Worm (Caenorhabditis elegans) whole organism, L4 larva: ENCODE measurements around the gene R102.6.
A peak's percentile ranks its signal among the peaks of the same experiment; 100 is the strongest.

Source experiments
- F26F4.8 ChIP-seq: fragments of 200-800 bp; sonication (Bioruptor generic); conservative IDR thresholded peaks from 2 replicates; pipeline ENCODE4 v1.3.6; 2022; ENCODE audit warnings: missing genetic modification characterization, missing compliant biosample characterization
- F37D6.2 ChIP-seq: sonication (generic microtip); optimal IDR thresholded peaks from 2 replicates; lab custom pipeline; 2016; ENCODE audit warnings: mild to moderate bottlenecking, missing genetic modification characterization, missing compliant biosample characterization
- F44E2.7 ChIP-seq: fragments of 200-800 bp; sonication (Bioruptor generic); IDR thresholded peaks from 2 replicates; pipeline ENCODE4 v2.1.2; 2022; ENCODE audit warnings: missing genetic modification characterization, missing compliant biosample characterization
- F49E8.2 ChIP-seq: sonication (generic microtip); optimal IDR thresholded peaks from 2 replicates; lab custom pipeline; 2016; ENCODE audit warnings: missing compliant biosample characterization, mild to moderate bottlenecking, missing genetic modification characterization, borderline replicate concordance
- T20F7.1 ChIP-seq: fragments of 200-800 bp; sonication (Bioruptor generic); optimal IDR thresholded peaks from 2 replicates; lab custom pipeline; 2018; ENCODE audit warnings: mild to moderate bottlenecking, missing genetic modification characterization, missing compliant biosample characterization
- T26A8.4 ChIP-seq: fragments of 200-800 bp; sonication (Bioruptor generic); IDR thresholded peaks from 2 replicates; pipeline ENCODE4 v1.3.6; 2022; ENCODE audit warnings: missing genetic modification characterization, missing compliant biosample characterization
- Y105C5A.15 ChIP-seq: fragments of 200-800 bp; sonication (Bioruptor generic); IDR thresholded peaks from 2 replicates; pipeline ENCODE4 v1.3.6; 2022; ENCODE audit warnings: missing genetic modification characterization, missing compliant biosample characterization
- aha-1 ChIP-seq: fragments of 150-350 bp; peaks from one replicate; lab custom pipeline; 2014; ENCODE audit warnings: missing biosample characterization, missing genetic modification characterization
- aly-2 ChIP-seq: sonication (generic microtip); optimal IDR thresholded peaks from 2 replicates; lab custom pipeline; 2018; ENCODE audit warnings: missing biosample characterization, missing genetic modification characterization
- arid-1 ChIP-seq: fragments of 200-800 bp; sonication (Bioruptor generic); conservative IDR thresholded peaks from 2 replicates; pipeline ENCODE4 v1.3.6; 2022; ENCODE audit warnings: missing genetic modification reagents, missing genetic modification characterization, missing compliant biosample characterization
- ceh-28 ChIP-seq: fragments of 150-350 bp; optimal IDR thresholded peaks from 2 replicates; lab custom pipeline; 2014; ENCODE audit warnings: missing biosample characterization, missing genetic modification reagents, missing genetic modification characterization
- ceh-32 ChIP-seq: sonication (generic microtip); optimal IDR thresholded peaks from 2 replicates; lab custom pipeline; 2016; ENCODE audit warnings: mild to moderate bottlenecking, missing genetic modification characterization, missing compliant biosample characterization; ENCODE audit not compliant: poor library complexity
- ceh-44 ChIP-seq: fragments of 200-800 bp; sonication (Bioruptor generic); IDR thresholded peaks from 2 replicates; pipeline ENCODE4 v1.3.6; 2022; ENCODE audit warnings: missing genetic modification reagents, missing genetic modification characterization, missing compliant biosample characterization
- cey-2 ChIP-seq: sonication (generic microtip); optimal IDR thresholded peaks from 3 replicates; lab custom pipeline; 2017; ENCODE audit warnings: missing genetic modification characterization, mild to moderate bottlenecking, missing compliant biosample characterization, antibody characterized with exemption, borderline replicate concordance; ENCODE audit not compliant: insufficient read depth
- daf-12 ChIP-seq: fragments of 150-350 bp; optimal IDR thresholded peaks from 2 replicates; lab custom pipeline; 2014; ENCODE audit warnings: missing biosample characterization, missing genetic modification reagents, missing genetic modification characterization
- daf-16 ChIP-seq, 3 experiments: sonication (generic microtip); optimal IDR thresholded peaks; 2 replicates each; lab custom pipeline; 2016 to 2017; ENCODE audit warnings: missing genetic modification characterization in 3 of 3, missing genetic modification reagents in 3 of 3, mild to moderate bottlenecking in 2 of 3, missing compliant biosample characterization in 2 of 3, missing biosample characterization in 1 of 3, moderate library complexity in 1 of 3
- daf-19 ChIP-seq: fragments of 200-800 bp; sonication (Bioruptor generic); conservative IDR thresholded peaks from 2 replicates; pipeline ENCODE4 v1.3.6; 2022; ENCODE audit warnings: missing genetic modification characterization, missing compliant biosample characterization
- daf-8 ChIP-seq: fragments of 200-800 bp; sonication (Bioruptor generic); IDR thresholded peaks from 2 replicates; pipeline ENCODE4 v1.3.6; 2022; ENCODE audit warnings: missing genetic modification characterization, missing compliant biosample characterization
- dmd-6 ChIP-seq: fragments of 200-800 bp; sonication (Bioruptor generic); IDR thresholded peaks from 2 replicates; pipeline ENCODE4 v1.3.6; 2022; ENCODE audit warnings: missing genetic modification reagents, missing genetic modification characterization, missing compliant biosample characterization
- dmd-8 ChIP-seq: fragments of 200-800 bp; sonication (Bioruptor generic); IDR thresholded peaks from 2 replicates; pipeline ENCODE4 v1.3.6; 2022; ENCODE audit warnings: missing genetic modification characterization, missing compliant biosample characterization
- dve-1 ChIP-seq: sonication (generic microtip); optimal IDR thresholded peaks from 2 replicates; lab custom pipeline; 2017; ENCODE audit warnings: antibody characterized with exemption, mild to moderate bottlenecking, missing genetic modification characterization, missing compliant biosample characterization; ENCODE audit not compliant: insufficient read depth
- fos-1 ChIP-seq: fragments of 150-350 bp; optimal IDR thresholded peaks from 2 replicates; lab custom pipeline; 2014; ENCODE audit warnings: missing biosample characterization, missing genetic modification characterization
- gei-8 ChIP-seq: fragments of 200-800 bp; sonication (Bioruptor generic); optimal IDR thresholded peaks from 2 replicates; lab custom pipeline; 2018; ENCODE audit warnings: mild to moderate bottlenecking, missing genetic modification characterization, missing compliant biosample characterization
- hlh-30 ChIP-seq: sonication (generic microtip); optimal IDR thresholded peaks from 2 replicates; lab custom pipeline; 2017; ENCODE audit warnings: antibody characterized with exemption, mild to moderate bottlenecking, missing genetic modification characterization, missing compliant biosample characterization; ENCODE audit not compliant: insufficient read depth
- lim-7 ChIP-seq: fragments of 200-800 bp; sonication (Bioruptor generic); IDR thresholded peaks from 2 replicates; pipeline ENCODE4 v1.3.6; 2022; ENCODE audit warnings: missing genetic modification characterization, missing compliant biosample characterization
- lin-1 ChIP-seq: fragments of 200-800 bp; sonication (Bioruptor generic); IDR thresholded peaks from 2 replicates; pipeline ENCODE4 v1.3.6; 2022; ENCODE audit warnings: missing genetic modification reagents, missing genetic modification characterization, missing compliant biosample characterization
- lin-13 ChIP-seq: fragments of 150-350 bp; optimal IDR thresholded peaks from 2 replicates; lab custom pipeline; 2014; ENCODE audit warnings: missing biosample characterization, missing genetic modification reagents, missing genetic modification characterization
- lin-15B ChIP-seq: fragments of 150-350 bp; sonication (generic microtip); optimal IDR thresholded peaks from 3 replicates; lab custom pipeline; 2014; ENCODE audit warnings: missing biosample characterization, missing genetic modification characterization
- lir-3 ChIP-seq: sonication (generic microtip); optimal IDR thresholded peaks from 2 replicates; lab custom pipeline; 2016; ENCODE audit warnings: mild to moderate bottlenecking, missing genetic modification characterization, missing compliant biosample characterization
- madf-9 ChIP-seq: fragments of 200-800 bp; sonication (Bioruptor generic); conservative IDR thresholded peaks from 2 replicates; pipeline ENCODE4 v1.3.6; 2022; ENCODE audit warnings: missing genetic modification reagents, missing genetic modification characterization, missing compliant biosample characterization
- nhr-10 ChIP-seq: fragments of 150-350 bp; optimal IDR thresholded peaks from 2 replicates; lab custom pipeline; 2014; ENCODE audit warnings: missing biosample characterization, missing genetic modification characterization
- nhr-42 ChIP-seq: fragments of 200-800 bp; sonication (Bioruptor generic); IDR thresholded peaks from 2 replicates; pipeline ENCODE4 v1.3.6; 2022; ENCODE audit warnings: missing genetic modification characterization, missing compliant biosample characterization
- nhr-6 ChIP-seq: fragments of 150-350 bp; optimal IDR thresholded peaks from 2 replicates; lab custom pipeline; 2014; ENCODE audit warnings: missing biosample characterization, missing genetic modification characterization
- pha-4 ChIP-seq, 2 experiments: fragments of 150-350 bp in 1 of 2; fragments of 200-800 bp in 1 of 2; sonication (Bioruptor generic) in 1 of 2; IDR thresholded peaks in 1 of 2; optimal IDR thresholded peaks in 1 of 2; 2 replicates each; pipeline versions ENCODE4 v1.3.6 to Lab custom; 2014 to 2022; ENCODE audit warnings: missing genetic modification characterization in 2 of 2, missing genetic modification reagents in 2 of 2, missing biosample characterization in 1 of 2, missing compliant biosample characterization in 1 of 2
- pqm-1 ChIP-seq: sonication (generic microtip); optimal IDR thresholded peaks from 2 replicates; lab custom pipeline; 2017; ENCODE audit warnings: missing biosample characterization, missing genetic modification characterization
- sdz-12 ChIP-seq: fragments of 200-800 bp; sonication (Bioruptor generic); optimal IDR thresholded peaks from 2 replicates; lab custom pipeline; 2018; ENCODE audit warnings: mild to moderate bottlenecking, missing genetic modification characterization, missing compliant biosample characterization
- set-16 ChIP-seq: fragments of 200-800 bp; sonication (Bioruptor generic); IDR thresholded peaks from 2 replicates; pipeline ENCODE4 v1.3.6; 2022; ENCODE audit warnings: missing genetic modification reagents, missing genetic modification characterization, missing compliant biosample characterization
- unc-39 ChIP-seq: sonication (generic microtip); optimal IDR thresholded peaks from 2 replicates; lab custom pipeline; 2017; ENCODE audit warnings: missing biosample characterization, missing genetic modification characterization
- unc-62 ChIP-seq, 3 experiments: fragments of 150-350 bp in 1 of 3; sonication (generic microtip); optimal IDR thresholded peaks in 2 of 3; peaks in 1 of 3; 1 replicate in 1 of 3; 2 replicates in 2 of 3; lab custom pipeline; 2014 to 2017; ENCODE audit warnings: missing biosample characterization in 3 of 3, missing genetic modification characterization in 3 of 3, missing genetic modification reagents in 3 of 3, missing genotype in 1 of 3
- zag-1 ChIP-seq: fragments of 150-350 bp; optimal IDR thresholded peaks from 2 replicates; lab custom pipeline; 2014; ENCODE audit warnings: missing biosample characterization, missing genetic modification characterization
- zip-11 ChIP-seq: fragments of 200-800 bp; sonication (Bioruptor generic); IDR thresholded peaks from 2 replicates; pipeline ENCODE4 v1.3.6; 2022; ENCODE audit warnings: missing genetic modification characterization, missing compliant biosample characterization

Gene R102.6

DNA sequence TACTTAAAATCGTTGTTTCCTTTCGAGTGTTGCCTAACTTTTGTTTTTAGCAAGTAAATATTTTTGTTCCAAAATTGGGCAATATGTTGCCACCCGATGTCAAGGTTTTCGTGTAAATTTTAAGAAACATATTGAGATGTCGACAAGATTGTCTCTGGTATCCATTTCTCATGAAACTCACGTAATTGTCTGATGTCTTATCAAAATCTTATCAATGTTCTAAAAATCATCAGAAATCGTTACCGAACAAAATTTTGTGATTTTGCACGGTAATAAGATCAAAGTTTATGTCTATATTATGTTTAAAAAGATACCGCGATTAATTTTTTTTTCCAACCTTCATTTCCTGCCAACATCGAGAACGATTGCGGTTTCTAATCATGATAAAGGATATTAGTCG lies 7.0 kb downstream of the R102.6 start:
- TF ChIP-seq T20F7.1 (GFP tag; lab: Kevin White, UChicago) (peak; percentile 51), F49E8.2 (tag; lab: Kevin White, UChicago) (no peak), daf-12 (tag; lab: Kevin White, UChicago) (no peak), zip-11 (GFP tag; lab: Robert Waterston, UW) (no peak), daf-19 (GFP tag; lab: Robert Waterston, UW) (no peak), dmd-6 (peak; percentile 20; the same call in 1 of the 2 replicates), madf-9 (no peak), fos-1 (tag; lab: Kevin White, UChicago) (no peak), pha-4 (GFP tag; IDR thresholded peaks at IDR 0.05; lab: Robert Waterston, UW) (no peak), pha-4 (tag; optimal IDR thresholded peaks at IDR 0.05; lab: Kevin White, UChicago) (no peak), dve-1 (tag; lab: Kevin White, UChicago) (peak; percentile 18), F26F4.8 (GFP tag; lab: Robert Waterston, UW) (no peak), aha-1 (tag; lab: Kevin White, UChicago) (peak; percentile 86), lin-15B (tag; lab: Kevin White, UChicago) (no peak), arid-1 (GFP tag; lab: Robert Waterston, UW) (no peak), zag-1 (tag; lab: Kevin White, UChicago) (no peak), unc-39 (tag; lab: Kevin White, UChicago) (no peak), lin-1 (GFP tag; lab: Robert Waterston, UW) (no peak), unc-62 (GFP tag; optimal IDR thresholded peaks at IDR 0.05 in 1 of 2; lab: Kevin White, UChicago) (no peak), unc-62 (tag; optimal IDR thresholded peaks at IDR 0.05; lab: Kevin White, UChicago) (no peak), daf-8 (GFP tag; lab: Robert Waterston, UW) (no peak), cey-2 (tag; lab: Kevin White, UChicago) (no peak)

DNA sequence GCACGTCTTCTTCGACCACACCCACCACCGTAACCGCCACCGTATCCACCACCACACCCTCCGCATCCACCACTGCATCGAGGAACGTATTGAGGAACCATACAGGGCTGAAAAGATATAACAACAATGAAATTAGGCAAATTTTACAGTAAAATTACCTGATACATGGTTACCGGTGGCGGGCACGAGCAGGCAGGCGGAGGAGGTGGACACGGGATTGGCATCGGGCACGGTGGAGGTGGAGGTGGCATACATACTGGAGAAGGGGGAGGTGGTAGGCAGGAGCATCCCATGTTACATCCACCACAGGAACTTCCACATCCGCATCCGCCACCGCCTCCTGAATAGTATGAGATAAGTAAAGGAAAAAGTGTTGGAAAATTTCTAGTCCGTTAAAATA lies 7.5 kb downstream of the R102.6 start:
- TF ChIP-seq F37D6.2 (tag; lab: Kevin White, UChicago) (no peak), pha-4 (GFP tag; IDR thresholded peaks at IDR 0.05; lab: Robert Waterston, UW) (no peak), pha-4 (tag; optimal IDR thresholded peaks at IDR 0.05; lab: Kevin White, UChicago) (no peak), nhr-10 (tag; lab: Kevin White, UChicago) (no peak), pqm-1 (tag; lab: Kevin White, UChicago) (no peak), T26A8.4 (GFP tag; lab: Robert Waterston, UW) (no peak), hlh-30 (no peak), F26F4.8 (GFP tag; lab: Robert Waterston, UW) (no peak), sdz-12 (GFP tag; lab: Kevin White, UChicago) (no peak), dmd-8 (GFP tag; lab: Robert Waterston, UW) (0 out of 2 replicates have a peak, but pooled peaks have one; percentile 55), aha-1 (tag; lab: Kevin White, UChicago) (no peak), lim-7 (0 out of 2 replicates have a peak, but pooled peaks have one; percentile 39), dmd-6 (no peak), unc-62 (GFP tag; optimal IDR thresholded peaks at IDR 0.05 in 1 of 2; lab: Kevin White, UChicago) (peak in 1 of 2 experiments; percentile 17), unc-62 (tag; optimal IDR thresholded peaks at IDR 0.05; lab: Kevin White, UChicago) (no peak), ceh-32 (tag; lab: Kevin White, UChicago) (no peak), set-16 (GFP tag; lab: Robert Waterston, UW) (peak; percentile 68), aly-2 (tag; lab: Kevin White, UChicago) (no peak), nhr-42 (GFP tag; lab: Robert Waterston, UW) (no peak), Y105C5A.15 (GFP tag; lab: Robert Waterston, UW) (no peak)

DNA sequence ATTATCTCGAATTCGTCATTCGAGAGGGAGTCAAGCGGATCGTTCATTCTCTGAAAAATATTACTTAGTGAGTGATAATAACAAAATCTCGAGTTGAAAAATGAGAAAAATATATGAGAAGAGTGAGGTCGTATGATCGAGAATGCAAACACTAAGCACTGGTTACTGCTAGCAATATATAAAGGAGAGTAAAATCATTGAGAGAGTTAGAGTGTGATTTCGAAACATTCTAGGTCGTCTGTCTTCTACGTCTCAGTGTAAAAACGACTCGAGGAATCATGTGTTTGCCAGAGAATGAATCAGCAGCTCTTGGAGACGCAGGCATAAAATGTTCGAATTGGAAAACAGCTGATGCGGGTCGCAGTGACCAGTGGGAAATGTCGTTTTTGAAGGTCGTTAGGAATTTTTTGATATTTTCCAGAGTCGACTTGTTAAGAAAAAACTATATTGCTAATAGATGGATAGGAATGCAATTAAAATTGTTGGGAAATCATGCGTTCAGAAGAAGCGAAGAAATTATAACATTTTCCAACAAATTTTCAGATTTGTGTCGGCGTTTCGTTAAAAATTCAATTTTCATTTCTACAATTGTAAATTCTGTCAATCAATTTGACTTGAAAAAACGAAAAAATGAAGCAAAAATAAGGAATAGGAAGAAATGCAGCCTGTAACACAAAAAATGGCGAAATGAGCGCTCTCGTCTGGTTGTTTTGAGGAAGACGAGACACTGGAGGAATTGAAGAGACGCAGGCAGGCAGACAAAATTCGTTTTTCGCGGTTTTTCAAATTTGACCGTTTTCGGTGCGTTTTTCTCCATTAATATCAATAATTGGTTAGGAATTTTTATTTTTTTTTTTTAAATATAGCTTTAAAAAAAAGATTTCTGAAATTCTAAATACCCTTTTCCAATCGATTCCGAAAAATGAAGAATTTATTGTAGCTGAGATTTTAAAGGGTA lies 8.7 kb downstream of the R102.6 start, which contains the start of gene allo-1:
TSS of gene allo-1 (minus strand) at position 51 of the 958 bp plus-strand sequence.
- TF ChIP-seq dve-1 (tag; lab: Kevin White, UChicago) (peak; percentile 76), F44E2.7 (GFP tag; lab: Robert Waterston, UW) (no peak), set-16 (GFP tag; lab: Robert Waterston, UW) (no peak), nhr-10 (tag; lab: Kevin White, UChicago) (no peak), hlh-30 (peak; percentile 97), cey-2 (tag; lab: Kevin White, UChicago) (no peak), fos-1 (tag; lab: Kevin White, UChicago) (no peak), ceh-44 (GFP tag; lab: Robert Waterston, UW) (no peak), lin-13 (GFP tag; lab: Kevin White, UChicago) (no peak), ceh-28 (tag; lab: Kevin White, UChicago) (no peak), F37D6.2 (tag; lab: Kevin White, UChicago) (no peak), zag-1 (tag; lab: Kevin White, UChicago) (no peak), gei-8 (GFP tag; lab: Kevin White, UChicago) (no peak), arid-1 (GFP tag; lab: Robert Waterston, UW) (no peak), lir-3 (no peak), daf-16 (GFP tag; optimal IDR thresholded peaks at IDR 0.05; lab: Kevin White, UChicago) (no peak), daf-16 (tag; optimal IDR thresholded peaks at IDR 0.05; lab: Kevin White, UChicago) (peak; percentile 18), nhr-6 (peak; percentile 63)
